Fruit fly (Drosophila melanogaster) ovary, adult (tissue): ENCODE data around the gene Fic.
A peak's percentile ranks its signal among the peaks of the same experiment; 100 is the strongest.

Source experiments
- CG17801 ChIP-seq: fragments of 200-800 bp; optimal IDR thresholded peaks from 2 replicates; lab custom pipeline; 2019; ENCODE audit warnings: missing biosample characterization, mild to moderate bottlenecking, missing genetic modification characterization, moderate library complexity; ENCODE audit not compliant: partially characterized antibody

Gene Fic

dm6 chr2L:6424198-6424597 lies at the start of gene Fic:
Fic (plus strand) TSS chr2L:6424336.
- peak; percentile 36 for TF ChIP-seq CG17801 (GFP tag; lab: Kevin White, UChicago)

- no peak for TF ChIP-seq CG17801 (GFP tag; lab: Kevin White, UChicago)
These were observed 44.9 kb upstream of the Fic start for dm6 chr2L:6379197-6379596.

dm6 chr2L:6380966-6381365 lies 43.2 kb upstream of the Fic start, which contains the start of gene Nepl5:
Nepl5 (plus strand) TSS chr2L:6381266.
- TF ChIP-seq CG17801 (GFP tag; lab: Kevin White, UChicago), result no peak

DNA sequence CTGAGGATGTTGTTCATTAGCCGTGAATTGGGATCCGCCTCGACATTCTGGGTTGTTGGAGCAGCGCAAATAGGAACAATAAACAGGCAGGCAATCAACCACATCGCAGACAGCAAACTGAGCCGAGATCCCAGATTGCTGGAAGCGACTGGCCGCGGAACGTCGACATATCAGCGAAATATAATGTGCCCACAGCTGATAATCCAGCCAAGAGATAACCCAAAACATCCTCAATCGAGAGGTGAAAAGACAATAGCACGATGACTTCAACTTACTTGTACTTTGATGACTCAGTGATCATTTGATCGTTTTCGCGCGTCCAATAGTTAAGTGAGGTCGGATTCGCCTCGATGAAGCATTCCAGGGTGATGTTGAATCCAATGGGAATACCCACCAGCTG lies 38.7 kb upstream of the Fic start, which contains the start of gene Nepl6:
TSS of gene Nepl6 (minus strand) at position 104 of the 400 bp plus-strand sequence.
- no peak for TF ChIP-seq CG17801 (GFP tag; lab: Kevin White, UChicago)

dm6 chr2L:6387068-6387467 lies 37.1 kb upstream of the Fic start:
- TF ChIP-seq CG17801 (GFP tag; lab: Kevin White, UChicago), result no peak

DNA sequence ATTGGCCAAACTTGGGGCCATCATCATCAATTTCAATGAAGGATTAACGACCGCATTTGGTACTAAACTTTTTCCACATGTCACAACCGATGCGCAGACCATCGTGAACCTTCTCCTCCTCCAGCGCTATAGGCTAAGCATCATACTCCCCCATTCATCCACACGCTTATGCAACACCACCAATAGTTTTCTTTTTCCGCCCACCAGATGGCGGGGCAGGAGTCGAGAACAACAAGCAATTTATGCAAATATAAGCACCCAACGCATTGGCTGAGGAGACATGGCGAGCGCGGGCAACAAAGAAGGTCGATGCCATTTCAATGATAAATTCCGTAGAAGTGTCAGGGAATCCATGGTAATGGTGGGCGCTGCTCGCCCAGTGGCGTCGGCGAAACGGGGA lies 32.7 kb upstream of the Fic start:
- TF ChIP-seq CG17801 (GFP tag; lab: Kevin White, UChicago), result no peak

DNA sequence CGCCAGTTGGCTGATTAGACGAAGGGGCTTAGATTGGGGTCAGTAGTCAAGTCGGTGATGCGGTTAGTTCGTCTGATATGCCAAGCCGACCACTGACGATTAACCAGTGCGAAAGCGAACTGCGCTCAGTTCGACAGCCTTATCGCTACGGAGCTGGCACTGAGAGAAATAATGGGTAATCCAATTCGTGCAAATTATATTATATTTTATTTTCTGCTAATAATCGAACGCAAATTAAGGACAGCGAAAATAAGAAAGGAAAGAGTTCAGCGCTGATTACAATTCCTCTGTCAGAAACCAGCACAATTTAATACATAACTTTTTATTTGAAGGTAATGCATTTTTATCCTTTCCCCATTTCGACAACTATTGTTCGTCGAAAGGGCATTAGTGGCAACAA lies 27.0 kb upstream of the Fic start, which contains the start of gene CG42369:
TSS of gene CG42369 (minus strand) at position 101 of the 400 bp plus-strand sequence.
- TF ChIP-seq CG17801 (GFP tag; lab: Kevin White, UChicago), result no peak

dm6 chr2L:6411089-6411757 lies 12.9 kb upstream of the Fic start, which contains the start of gene DIP-epsilon:
DIP-epsilon (minus strand) TSS chr2L:6411326.
- TF ChIP-seq CG17801 (GFP tag; lab: Kevin White, UChicago), result no peak

DNA sequence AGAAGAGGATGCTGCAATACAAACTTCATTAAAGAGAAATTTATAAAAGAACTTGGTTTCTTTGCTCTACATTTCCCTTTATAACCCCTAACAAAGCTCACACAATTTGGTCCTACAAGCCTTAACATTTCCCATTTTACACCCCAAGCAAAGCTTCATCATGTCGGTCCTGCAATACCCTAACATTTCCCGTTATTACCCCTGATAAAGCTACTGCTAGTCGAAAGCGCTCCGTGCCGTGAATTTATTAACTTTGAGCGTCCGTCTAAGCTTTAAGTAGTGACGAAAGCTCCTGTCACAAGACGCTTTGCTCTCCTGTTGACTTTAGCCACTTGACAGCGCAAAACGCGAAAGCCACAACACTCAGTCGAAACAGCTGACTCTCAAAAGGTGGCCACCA lies 12.2 kb upstream of the Fic start, which contains the start of gene CG13982:
TSS of gene CG13982 (plus strand) at position 363 of the 400 bp plus-strand sequence.
- TF ChIP-seq CG17801 (GFP tag; lab: Kevin White, UChicago), result no peak

dm6 chr2L:6421495-6421894 lies 2.6 kb upstream of the Fic start:
- no peak for TF ChIP-seq CG17801 (GFP tag; lab: Kevin White, UChicago)

DNA sequence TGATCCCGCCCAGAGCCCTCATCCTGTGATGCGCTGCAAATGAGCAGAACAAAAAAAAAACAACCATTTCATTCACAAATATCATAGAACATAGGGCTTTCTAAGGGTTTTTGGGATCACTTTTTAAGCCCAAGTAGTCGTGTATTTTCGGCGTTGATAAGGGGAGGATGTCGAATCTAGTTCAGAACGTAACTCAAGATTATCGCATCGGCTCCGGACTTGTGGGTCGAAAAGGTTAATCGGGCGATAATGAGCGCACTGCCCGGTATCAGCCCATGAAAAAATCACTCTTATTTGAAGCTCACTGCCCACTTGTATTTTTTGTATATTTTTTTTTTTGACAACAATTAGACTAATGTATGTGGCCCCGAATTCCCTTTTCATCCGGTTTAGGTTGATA lies 1.6 kb upstream of the Fic start:
- TF ChIP-seq CG17801 (GFP tag; lab: Kevin White, UChicago), result no peak

dm6 chr2L:6423148-6423547 lies 988 bp upstream of the Fic start, which contains the start of gene Tig:
Tig (minus strand) TSS chr2L:6423310.
- no peak for TF ChIP-seq CG17801 (GFP tag; lab: Kevin White, UChicago)

DNA sequence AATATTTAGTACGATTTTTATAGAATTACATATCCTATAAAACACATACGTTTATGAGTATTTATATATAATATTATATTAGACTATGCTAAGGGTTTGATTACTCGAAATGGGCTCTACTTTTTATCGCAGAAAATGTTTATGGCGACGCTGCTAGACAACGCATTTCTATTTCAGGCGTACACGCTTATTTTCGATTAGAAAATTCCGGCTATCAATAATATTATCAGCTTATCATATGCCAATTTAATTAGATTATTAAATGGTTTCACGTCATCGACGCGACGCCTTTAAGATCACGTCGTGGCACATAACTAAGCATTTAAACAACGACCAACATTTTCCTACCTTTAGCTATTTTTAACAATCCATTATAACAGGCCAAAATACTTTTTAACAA lies 2.2 kb downstream of the Fic start:
- TF ChIP-seq CG17801 (GFP tag; lab: Kevin White, UChicago), result no peak

DNA sequence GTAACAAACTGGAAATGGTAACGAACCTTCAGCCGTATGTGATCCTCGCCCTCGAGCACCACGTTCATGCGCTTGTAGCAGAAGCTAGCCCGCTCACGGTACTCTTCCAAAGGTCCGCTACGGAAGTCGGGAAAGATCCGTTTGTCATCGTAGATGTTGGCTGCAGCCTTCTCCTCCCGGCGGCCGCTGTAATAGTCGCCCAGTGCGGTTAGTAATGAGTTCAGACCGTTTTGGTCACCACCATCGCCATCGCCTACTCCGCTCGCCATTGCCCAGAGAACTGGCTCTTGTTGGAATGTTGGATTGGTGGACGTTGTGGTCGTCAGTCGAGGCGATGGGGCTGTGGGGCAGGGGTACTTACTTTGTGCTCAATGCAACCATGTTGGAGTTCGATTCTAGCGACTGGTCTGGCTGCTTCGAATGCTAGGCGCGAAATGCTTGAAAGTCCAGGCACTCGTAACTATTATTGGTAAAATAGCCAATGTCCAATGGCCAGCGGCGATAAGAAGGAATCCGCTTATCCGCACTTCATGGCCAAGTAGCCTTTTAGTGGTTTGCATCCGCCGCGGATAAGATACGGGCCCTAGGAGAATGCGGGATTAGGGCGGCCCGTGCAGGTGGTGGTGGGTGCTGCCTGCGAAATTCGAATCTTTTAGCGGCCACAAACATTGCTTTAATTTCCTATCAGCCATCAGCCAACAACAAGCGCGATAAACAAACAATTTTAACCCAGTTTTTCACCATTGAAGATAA lies 23.6 kb downstream of the Fic start:
- TF ChIP-seq CG17801 (GFP tag; lab: Kevin White, UChicago), result no peak

DNA sequence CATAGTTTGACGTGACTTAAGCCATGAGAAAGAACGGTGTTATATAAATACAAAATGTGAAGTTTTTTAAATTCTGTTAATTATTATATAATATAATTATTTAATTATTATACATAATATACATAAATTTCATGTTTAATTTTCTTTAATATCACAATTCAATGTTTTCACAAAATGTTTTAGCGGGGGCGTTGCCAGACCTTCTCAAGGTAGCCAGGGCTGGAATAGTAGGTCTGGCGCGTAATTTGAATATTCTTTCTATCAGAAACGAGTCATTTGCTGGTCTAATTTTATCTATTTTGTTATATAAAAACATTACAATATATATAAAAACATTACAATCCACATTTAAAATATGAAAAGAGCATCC lies 24.2 kb downstream of the Fic start, which contains the start of gene Acox3:
TSS of gene Acox3 (minus strand) at position 70 of the 370 bp plus-strand sequence.
- TF ChIP-seq CG17801 (GFP tag; lab: Kevin White, UChicago), result no peak
